Worm (Caenorhabditis elegans) whole organism, L4 larva: Measurements from ENCODE around the gene rpl-25.1.

Experiments used
- ZK546.5 ChIP-seq, 2 experiments: sonication (generic microtip); optimal IDR thresholded peaks; 2 replicates each; lab custom pipeline; 2017; ENCODE audit warnings: missing biosample characterization in 2 of 2, missing genetic modification characterization in 2 of 2
- daf-12 ChIP-seq: fragments of 150-350 bp; optimal IDR thresholded peaks from 2 replicates; lab custom pipeline; 2014; ENCODE audit warnings: missing biosample characterization, missing genetic modification reagents, missing genetic modification characterization
- daf-16 ChIP-seq, 3 experiments: sonication (generic microtip); optimal IDR thresholded peaks; 2 replicates each; lab custom pipeline; 2016 to 2017; ENCODE audit warnings: missing genetic modification characterization in 3 of 3, missing genetic modification reagents in 3 of 3, mild to moderate bottlenecking in 2 of 3, missing compliant biosample characterization in 2 of 3, missing biosample characterization in 1 of 3, moderate library complexity in 1 of 3
- dve-1 ChIP-seq: sonication (generic microtip); optimal IDR thresholded peaks from 2 replicates; lab custom pipeline; 2017; ENCODE audit warnings: antibody characterized with exemption, mild to moderate bottlenecking, missing genetic modification characterization, missing compliant biosample characterization; ENCODE audit not compliant: insufficient read depth
- lin-13 ChIP-seq: fragments of 150-350 bp; optimal IDR thresholded peaks from 2 replicates; lab custom pipeline; 2014; ENCODE audit warnings: missing biosample characterization, missing genetic modification reagents, missing genetic modification characterization
- lin-39 ChIP-seq: fragments of 150-350 bp; optimal IDR thresholded peaks from 2 replicates; lab custom pipeline; 2014; ENCODE audit warnings: missing biosample characterization, missing genetic modification reagents, missing genetic modification characterization
- mxl-3 ChIP-seq: fragments of 200-800 bp; sonication (Bioruptor generic); optimal IDR thresholded peaks from 2 replicates; lab custom pipeline; 2018; ENCODE audit warnings: mild to moderate bottlenecking, missing genetic modification characterization, missing compliant biosample characterization
- php-3 ChIP-seq: fragments of 200-800 bp; sonication (Bioruptor generic); IDR thresholded peaks from 2 replicates; pipeline ENCODE4 v1.3.6; 2022; ENCODE audit warnings: missing genetic modification reagents, missing genetic modification characterization, missing compliant biosample characterization
- zag-1 ChIP-seq: fragments of 150-350 bp; optimal IDR thresholded peaks from 2 replicates; lab custom pipeline; 2014; ENCODE audit warnings: missing biosample characterization, missing genetic modification characterization
- zfp-3 ChIP-seq: fragments of 200-800 bp; sonication (Bioruptor generic); conservative IDR thresholded peaks from 2 replicates; pipeline ENCODE4 v1.3.6; 2022; ENCODE audit warnings: missing genetic modification reagents, missing genetic modification characterization, missing compliant biosample characterization

- no peak for TF ChIP-seq zag-1 (tag; lab: Kevin White, UChicago)
- no peak for TF ChIP-seq daf-16 (GFP tag; optimal IDR thresholded peaks at IDR 0.05; lab: Kevin White, UChicago)
- TF ChIP-seq daf-16 (tag; optimal IDR thresholded peaks at IDR 0.05; lab: Kevin White, UChicago), result no peak
- TF ChIP-seq dve-1, result no peak
- TF ChIP-seq mxl-3 (GFP tag; lab: Kevin White, UChicago), result no peak
- no peak for TF ChIP-seq daf-12 (tag; lab: Kevin White, UChicago)
- TF ChIP-seq php-3 (GFP tag; lab: Robert Waterston, UW), result no peak
- TF ChIP-seq ZK546.5 (tag; optimal IDR thresholded peaks at IDR 0.05; lab: Kevin White, UChicago), result no peak
- no peak for TF ChIP-seq zfp-3 (GFP tag; lab: Robert Waterston, UW)
- no peak for TF ChIP-seq lin-39 (tag; lab: Kevin White, UChicago)
- TF ChIP-seq lin-13 (GFP tag; lab: Kevin White, UChicago), result no peak
Measured at ce11 chrX:4667788-4668187, 47.2 kb upstream of the rpl-25.1 start, which contains the start of gene mfsd-12.
